Fruit fly (Drosophila melanogaster) whole organism, embryonic: ENCODE results near the gene CG34253.
A peak's percentile ranks its signal among the peaks of the same experiment; 100 is the strongest.

ENCODE experiments used
- CG10209 ChIP-seq: fragments of 200-800 bp; sonication (Bioruptor generic); optimal IDR thresholded peaks from 3 replicates; lab custom pipeline; 2017; ENCODE audit warnings: missing biosample characterization, mild to moderate bottlenecking, missing genetic modification characterization, missing genetic modification reagents
- CG10565 ChIP-seq: fragments of 200-800 bp; sonication (Bioruptor generic); optimal IDR thresholded peaks from 3 replicates; lab custom pipeline; 2016; ENCODE audit warnings: missing biosample characterization, mild to moderate bottlenecking, missing genetic modification characterization
- CG10979 ChIP-seq: fragments of 200-800 bp; sonication (Bioruptor generic); optimal IDR thresholded peaks from 2 replicates; lab custom pipeline; 2018; ENCODE audit warnings: missing biosample characterization, mild to moderate bottlenecking, missing genetic modification characterization, moderate library complexity
- CG11560 ChIP-seq: fragments of 200-800 bp; sonication (Bioruptor generic); IDR thresholded peaks from 3 replicates; pipeline ENCODE4 v1.3.6; 2022; ENCODE audit warnings: missing biosample characterization, missing genetic modification characterization
- CG13296 ChIP-seq: fragments of 200-800 bp; sonication (Bioruptor generic); optimal IDR thresholded peaks from 3 replicates; lab custom pipeline; 2018; ENCODE audit warnings: missing biosample characterization, mild to moderate bottlenecking, missing genetic modification characterization
- CG15269 ChIP-seq: fragments of 200-800 bp; sonication (Bioruptor generic); optimal IDR thresholded peaks from 2 replicates; lab custom pipeline; 2018; ENCODE audit warnings: missing biosample characterization, mild to moderate bottlenecking, missing genetic modification characterization, moderate library complexity
- CG16779 ChIP-seq: fragments of 200-800 bp; sonication (Bioruptor generic); IDR thresholded peaks from 2 replicates; pipeline ENCODE4 v1.3.6; 2022; ENCODE audit warnings: missing biosample characterization, missing genetic modification characterization
- CG30403 ChIP-seq: fragments of 200-800 bp; sonication (Bioruptor generic); optimal IDR thresholded peaks from 3 replicates; lab custom pipeline; 2016; ENCODE audit warnings: missing biosample characterization, missing genetic modification characterization
- CG31224 ChIP-seq: fragments of 200-800 bp; sonication (Bioruptor generic); IDR thresholded peaks from 2 replicates; pipeline ENCODE4 v1.3.6; 2022; ENCODE audit warnings: missing biosample characterization, missing genetic modification characterization
- CG31441 ChIP-seq: fragments of 200-800 bp; sonication (Bioruptor generic); IDR thresholded peaks from 2 replicates; pipeline ENCODE4 v1.3.6; 2022; ENCODE audit warnings: missing biosample characterization, missing genetic modification characterization
- CG33557 ChIP-seq: fragments of 200-800 bp; sonication (Bioruptor generic); optimal IDR thresholded peaks from 2 replicates; lab custom pipeline; 2019; ENCODE audit warnings: missing biosample characterization, mild to moderate bottlenecking, missing genetic modification characterization, moderate library complexity
- CG34422 ChIP-seq: fragments of 200-800 bp; sonication (Bioruptor generic); IDR thresholded peaks from 3 replicates; pipeline ENCODE4 v1.3.6; 2022; ENCODE audit warnings: missing biosample characterization, missing genetic modification characterization
- CG42726 ChIP-seq: fragments of 200-800 bp; sonication (Bioruptor generic); IDR thresholded peaks from 2 replicates; pipeline ENCODE4 v1.3.6; 2022; ENCODE audit warnings: missing biosample characterization, missing genetic modification characterization; ENCODE audit not compliant: partially characterized antibody
- CG4404 ChIP-seq: fragments of 200-800 bp; sonication (Bioruptor generic); IDR thresholded peaks from 2 replicates; pipeline ENCODE4 v1.3.6; 2022; ENCODE audit warnings: missing biosample characterization, missing genetic modification characterization
- CG5245 ChIP-seq: fragments of 200-800 bp; sonication (Bioruptor generic); optimal IDR thresholded peaks from 3 replicates; lab custom pipeline; 2016; ENCODE audit warnings: missing biosample characterization, missing genetic modification characterization
- CG6175 ChIP-seq: fragments of 200-800 bp; sonication (Bioruptor generic); IDR thresholded peaks from 3 replicates; pipeline ENCODE4 v1.3.6; 2022; ENCODE audit warnings: missing biosample characterization, missing genetic modification characterization
- CG6683 ChIP-seq: fragments of 200-800 bp; sonication (Bioruptor generic); optimal IDR thresholded peaks from 2 replicates; lab custom pipeline; 2017; ENCODE audit warnings: missing biosample characterization, mild to moderate bottlenecking, missing genetic modification characterization, missing genetic modification reagents
- CG7745 ChIP-seq: fragments of 200-800 bp; sonication (Bioruptor generic); optimal IDR thresholded peaks from 2 replicates; lab custom pipeline; 2018; ENCODE audit warnings: missing biosample characterization, mild to moderate bottlenecking, missing genetic modification characterization, moderate library complexity
- CG7928 ChIP-seq: fragments of 200-800 bp; sonication (Bioruptor generic); optimal IDR thresholded peaks from 2 replicates; lab custom pipeline; 2017; ENCODE audit warnings: missing biosample characterization, mild to moderate bottlenecking, missing genetic modification characterization
- CG8089 ChIP-seq: fragments of 200-800 bp; sonication (Bioruptor generic); optimal IDR thresholded peaks from 3 replicates; lab custom pipeline; 2016; ENCODE audit warnings: missing biosample characterization, missing genetic modification characterization
- CG8281 ChIP-seq: fragments of 200-800 bp; sonication (Bioruptor generic); optimal IDR thresholded peaks from 2 replicates; lab custom pipeline; 2018; ENCODE audit warnings: missing biosample characterization, mild to moderate bottlenecking, missing genetic modification characterization, moderate library complexity
- CTCF ChIP-seq: fragments of 200-800 bp; sonication (Bioruptor generic); optimal IDR thresholded peaks from 2 replicates; lab custom pipeline; 2017; ENCODE audit warnings: missing biosample characterization, mild to moderate bottlenecking, missing genetic modification characterization, moderate library complexity
- CoRest ChIP-seq: fragments of 200-800 bp; sonication (Bioruptor generic); optimal IDR thresholded peaks from 3 replicates; lab custom pipeline; 2018; ENCODE audit warnings: missing biosample characterization, mild to moderate bottlenecking, missing genetic modification characterization, moderate library complexity
- Dll ChIP-seq: fragments of 200-800 bp; sonication (Bioruptor generic); IDR thresholded peaks from 4 replicates; pipeline ENCODE4 v1.3.6; 2022; ENCODE audit warnings: missing biosample characterization, missing genetic modification characterization; ENCODE audit not compliant: partially characterized antibody
- ERR ChIP-seq: fragments of 200-800 bp; sonication (Bioruptor generic); optimal IDR thresholded peaks from 2 replicates; lab custom pipeline; 2016; ENCODE audit warnings: missing biosample characterization, missing genetic modification characterization
- HmgZ ChIP-seq: fragments of 200-800 bp; sonication (Bioruptor generic); optimal IDR thresholded peaks from 2 replicates; lab custom pipeline; 2018; ENCODE audit warnings: missing biosample characterization, mild to moderate bottlenecking, missing genetic modification characterization
- Hr39 ChIP-seq: fragments of >200 bp; optimal IDR thresholded peaks from 2 replicates; lab custom pipeline; 2017
- Mad ChIP-seq: fragments of 200-800 bp; sonication (Bioruptor generic); optimal IDR thresholded peaks from 2 replicates; lab custom pipeline; 2016; ENCODE audit warnings: missing biosample characterization, missing genetic modification characterization
- Oli ChIP-seq: fragments of 200-800 bp; sonication (Bioruptor generic); optimal IDR thresholded peaks from 2 replicates; lab custom pipeline; 2018; ENCODE audit warnings: missing biosample characterization, mild to moderate bottlenecking, missing genetic modification characterization, moderate library complexity
- Pdp1 ChIP-seq, 2 experiments: fragments of 200-800 bp; sonication (Bioruptor generic); optimal IDR thresholded peaks; 3 replicates each; lab custom pipeline; 2016; ENCODE audit warnings: missing biosample characterization in 2 of 2, missing genetic modification characterization in 2 of 2, mild to moderate bottlenecking in 1 of 2, moderate library complexity in 1 of 2
- Ssrp ChIP-seq: fragments of 200-800 bp; sonication (Bioruptor generic); optimal IDR thresholded peaks from 2 replicates; lab custom pipeline; 2018; ENCODE audit warnings: missing biosample characterization, mild to moderate bottlenecking, missing genetic modification characterization, moderate library complexity
- Taf1 ChIP-seq: fragments of 200-800 bp; sonication (Bioruptor generic); IDR thresholded peaks from 2 replicates; pipeline ENCODE4 v1.3.6; 2022; ENCODE audit warnings: missing biosample characterization, missing genetic modification characterization
- bbx ChIP-seq: fragments of 200-800 bp; sonication (Bioruptor generic); IDR thresholded peaks from 2 replicates; pipeline ENCODE4 v1.3.6; 2022; ENCODE audit warnings: missing biosample characterization, missing genetic modification characterization; ENCODE audit not compliant: partially characterized antibody
- cato ChIP-seq: fragments of 200-800 bp; sonication (Bioruptor generic); optimal IDR thresholded peaks from 2 replicates; lab custom pipeline; 2016; ENCODE audit warnings: missing biosample characterization, missing genetic modification characterization, borderline replicate concordance
- crol ChIP-seq: fragments of 200-800 bp; sonication (Bioruptor generic); IDR thresholded peaks from 2 replicates; pipeline ENCODE4 v1.3.6; 2022; ENCODE audit warnings: missing biosample characterization, missing genetic modification characterization
- cwo ChIP-seq: fragments of 200-800 bp; sonication (Bioruptor generic); optimal IDR thresholded peaks from 3 replicates; lab custom pipeline; 2017; ENCODE audit warnings: missing biosample characterization, missing genetic modification characterization, mild to moderate bottlenecking, moderate library complexity, missing genetic modification reagents
- ems ChIP-seq: fragments of 200-800 bp; sonication (Bioruptor generic); optimal IDR thresholded peaks from 3 replicates; lab custom pipeline; 2016; ENCODE audit warnings: missing biosample characterization, missing genetic modification characterization
- esg ChIP-seq: fragments of 200-800 bp; sonication (Bioruptor generic); conservative IDR thresholded peaks from 2 replicates; pipeline ENCODE4 v1.3.6; 2022; ENCODE audit warnings: missing biosample characterization, missing genetic modification characterization
- eve ChIP-seq, 2 experiments: fragments of >200 bp; optimal IDR thresholded peaks; 2 replicates each; lab custom pipeline; 2017; ENCODE audit warnings: missing biosample characterization in 2 of 2, missing genetic modification characterization in 2 of 2
- grn ChIP-seq: fragments of 200-800 bp; sonication (Bioruptor generic); optimal IDR thresholded peaks from 3 replicates; lab custom pipeline; 2017; ENCODE audit warnings: missing biosample characterization, missing genetic modification characterization
- h ChIP-seq: fragments of >200 bp; optimal IDR thresholded peaks from 2 replicates; lab custom pipeline; 2017
- hb ChIP-seq: fragments of 200-800 bp; sonication (Bioruptor generic); IDR thresholded peaks from 3 replicates; pipeline ENCODE4 v1.3.6; 2022; ENCODE audit warnings: missing biosample characterization, missing genetic modification characterization; ENCODE audit not compliant: partially characterized antibody
- ken ChIP-seq: fragments of 200-800 bp; sonication (Bioruptor generic); IDR thresholded peaks from 3 replicates; pipeline ENCODE4 v1.3.6; 2022; ENCODE audit warnings: missing biosample characterization, missing genetic modification characterization
- lmd ChIP-seq: fragments of 200-800 bp; sonication (Bioruptor generic); IDR thresholded peaks from 2 replicates; pipeline ENCODE4 v1.3.6; 2022; ENCODE audit warnings: missing biosample characterization, missing genetic modification characterization
- onecut ChIP-seq: fragments of 200-800 bp; sonication (Bioruptor generic); IDR thresholded peaks from 2 replicates; pipeline ENCODE4 v1.3.6; 2022; ENCODE audit warnings: missing biosample characterization, missing genetic modification characterization
- pan ChIP-seq, 4 experiments: fragments of >200 bp in 3 of 4; fragments of 200-800 bp in 1 of 4; sonication (Bioruptor generic) in 1 of 4; optimal IDR thresholded peaks in 3 of 4; IDR thresholded peaks in 1 of 4; 2 replicates each; pipeline versions ENCODE4 v1.3.6 to Lab custom; 2017 to 2022; ENCODE audit warnings: missing biosample characterization in 2 of 4, missing genetic modification characterization in 2 of 4, mixed read lengths in 1 of 4
- pb ChIP-seq: fragments of 200-800 bp; sonication (Bioruptor generic); optimal IDR thresholded peaks from 3 replicates; lab custom pipeline; 2016; ENCODE audit warnings: missing biosample characterization, missing genetic modification characterization
- pzg ChIP-seq: fragments of 200-800 bp; sonication (Bioruptor generic); optimal IDR thresholded peaks from 3 replicates; lab custom pipeline; 2018; ENCODE audit warnings: missing biosample characterization, mild to moderate bottlenecking, missing genetic modification characterization, moderate library complexity
- tio ChIP-seq: fragments of 200-800 bp; sonication (Bioruptor generic); optimal IDR thresholded peaks from 2 replicates; lab custom pipeline; 2017; ENCODE audit warnings: missing biosample characterization, missing genetic modification characterization, inconsistent platforms
- toy ChIP-seq: fragments of 200-800 bp; sonication (Bioruptor generic); IDR thresholded peaks from 2 replicates; pipeline ENCODE4 v1.3.6; 2022; ENCODE audit warnings: missing biosample characterization, missing genetic modification characterization
- z ChIP-seq: fragments of 200-800 bp; sonication (Bioruptor generic); IDR thresholded peaks from 3 replicates; pipeline ENCODE4 v1.3.6; 2022; ENCODE audit warnings: missing biosample characterization, missing genetic modification characterization
- zfh2 ChIP-seq: fragments of 200-800 bp; sonication (Bioruptor generic); optimal IDR thresholded peaks from 2 replicates; lab custom pipeline; 2016; ENCODE audit warnings: missing biosample characterization, missing genetic modification characterization

CG34253 gene

DNA sequence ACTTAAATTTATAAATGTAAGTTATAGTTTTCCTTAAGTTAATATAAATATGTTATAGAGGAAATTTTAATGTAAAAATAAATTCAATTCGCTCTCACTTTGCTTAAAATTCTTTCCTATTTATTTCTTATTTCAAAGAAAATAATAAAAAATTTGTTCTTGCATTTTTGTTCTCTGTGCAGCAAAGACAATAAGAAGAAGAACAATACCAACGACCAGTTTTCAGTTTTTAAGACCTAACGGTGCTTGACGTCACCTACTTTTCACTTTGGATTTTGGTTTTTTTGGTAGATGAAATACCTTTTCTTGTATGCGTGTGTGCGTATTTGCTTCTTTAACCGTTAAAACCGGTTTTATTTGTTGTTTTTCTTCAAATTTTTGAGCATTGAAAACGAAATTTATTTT is 15.0 kb upstream of the CG34253 start (continued):
- peak; percentile 30 for TF ChIP-seq CG33557 (GFP tag; lab: Kevin White, UChicago)
- no peak for TF ChIP-seq Hr39 (lab: Kevin White, UChicago)
- TF ChIP-seq CoRest (tag; lab: Kevin White, UChicago): peak; percentile 59
- no peak for TF ChIP-seq pan (optimal IDR thresholded peaks at IDR 0.05; lab: Kevin White, UChicago)
- no peak for TF ChIP-seq pan (GFP tag; optimal IDR thresholded peaks at IDR 0.05 in 1 of 2, IDR thresholded peaks at IDR 0.05 in 1 of 2)
- TF ChIP-seq pzg (GFP tag; lab: Kevin White, UChicago): no peak
- no peak for TF ChIP-seq CG6175
- TF ChIP-seq CG7928 (GFP tag; lab: Kevin White, UChicago): no peak
- peak; percentile 59 for TF ChIP-seq CG31441 (GFP tag; lab: Robert Waterston, UW)
- no peak for TF ChIP-seq CG7745
- TF ChIP-seq CG31224 (GFP tag; lab: Robert Waterston, UW): no peak
- TF ChIP-seq CG15269 (tag; lab: Kevin White, UChicago): peak; percentile 5
- TF ChIP-seq crol (GFP tag; lab: Robert Waterston, UW): no peak
- TF ChIP-seq CG10565 (GFP tag; lab: Kevin White, UChicago): no peak
- TF ChIP-seq CTCF (GFP tag; lab: Kevin White, UChicago): no peak
- no peak for TF ChIP-seq CG16779 (GFP tag; lab: Robert Waterston, UW)
- TF ChIP-seq Pdp1 (GFP tag; optimal IDR thresholded peaks at IDR 0.05; lab: Kevin White, UChicago): no peak
- no peak for TF ChIP-seq cato (GFP tag; lab: Kevin White, UChicago)
- no peak for TF ChIP-seq HmgZ (tag; lab: Kevin White, UChicago)
- TF ChIP-seq Taf1 (GFP tag; lab: Robert Waterston, UW): no peak
- TF ChIP-seq CG34422 (GFP tag; lab: Robert Waterston, UW): no peak
- no peak for TF ChIP-seq ken (GFP tag; lab: Robert Waterston, UW)
- TF ChIP-seq ERR (GFP tag; lab: Kevin White, UChicago): no peak
- TF ChIP-seq Ssrp (tag; lab: Kevin White, UChicago): peak; percentile 58
- TF ChIP-seq CG10979 (tag; lab: Kevin White, UChicago): peak; percentile 80
- TF ChIP-seq bbx (GFP tag; lab: Robert Waterston, UW): no peak
- TF ChIP-seq h (lab: Kevin White, UChicago): no peak
- TF ChIP-seq eve (GFP tag; optimal IDR thresholded peaks at IDR 0.05; lab: Kevin White, UChicago): no peak
- no peak for TF ChIP-seq hb (GFP tag; lab: Robert Waterston, UW)
- no peak for TF ChIP-seq CG5245 (GFP tag; lab: Kevin White, UChicago)
- no peak for TF ChIP-seq CG13296
- TF ChIP-seq CG4404 (GFP tag; lab: Robert Waterston, UW): no peak
- no peak for TF ChIP-seq esg (GFP tag; lab: Robert Waterston, UW)
- TF ChIP-seq Dll: no peak
- TF ChIP-seq CG30403 (GFP tag; lab: Kevin White, UChicago): peak; percentile 1
- TF ChIP-seq pb: no peak
- TF ChIP-seq lmd (GFP tag; lab: Robert Waterston, UW): no peak
- no peak for TF ChIP-seq cwo
- no peak for TF ChIP-seq onecut
- no peak for TF ChIP-seq ems
- no peak for TF ChIP-seq zfh2 (GFP tag; lab: Kevin White, UChicago)
- TF ChIP-seq CG42726: no peak
- TF ChIP-seq CG6683 (GFP tag; lab: Kevin White, UChicago): no peak
- no peak for TF ChIP-seq CG11560 (tag; lab: Robert Waterston, UW)
- TF ChIP-seq CG10209 (GFP tag; lab: Kevin White, UChicago): no peak
- TF ChIP-seq CG8281 (tag; lab: Kevin White, UChicago): no peak
- no peak for TF ChIP-seq CG8089 (GFP tag; lab: Kevin White, UChicago)
- no peak for TF ChIP-seq z (GFP tag; lab: Robert Waterston, UW)
- no peak for TF ChIP-seq tio
- peak; percentile 34 for TF ChIP-seq Oli (tag; lab: Kevin White, UChicago)
- no peak for TF ChIP-seq Mad
- TF ChIP-seq grn (GFP tag; lab: Kevin White, UChicago): no peak
- no peak for TF ChIP-seq toy
